Fruit fly (Drosophila melanogaster) whole organism, embryonic: Measurements from ENCODE around the gene GluClalpha.
A peak's percentile ranks its signal among the peaks of the same experiment; 100 is the strongest.

Experiments
- Asciz ChIP-seq: fragments of 200-800 bp; sonication (Bioruptor generic); optimal IDR thresholded peaks from 2 replicates; lab custom pipeline; 2017; ENCODE audit warnings: missing biosample characterization, mild to moderate bottlenecking, missing genetic modification characterization, missing genetic modification reagents
- B-H1 ChIP-seq: fragments of 200-800 bp; sonication (Bioruptor generic); IDR thresholded peaks from 3 replicates; pipeline ENCODE4 v1.3.6; 2022; ENCODE audit warnings: missing biosample characterization, missing genetic modification characterization
- CG10979 ChIP-seq: fragments of 200-800 bp; sonication (Bioruptor generic); optimal IDR thresholded peaks from 2 replicates; lab custom pipeline; 2018; ENCODE audit warnings: missing biosample characterization, mild to moderate bottlenecking, missing genetic modification characterization, moderate library complexity
- CG12071 ChIP-seq: fragments of 200-800 bp; sonication (Bioruptor generic); optimal IDR thresholded peaks from 3 replicates; lab custom pipeline; 2018; ENCODE audit warnings: missing biosample characterization, mild to moderate bottlenecking, missing genetic modification characterization
- CG1233 ChIP-seq: fragments of 200-800 bp; sonication (Bioruptor generic); optimal IDR thresholded peaks from 4 replicates; lab custom pipeline; 2018; ENCODE audit warnings: missing biosample characterization, mild to moderate bottlenecking, missing genetic modification characterization
- CG12391 ChIP-seq: fragments of 200-800 bp; sonication (Bioruptor generic); optimal IDR thresholded peaks from 3 replicates; lab custom pipeline; 2018; ENCODE audit warnings: missing biosample characterization, mild to moderate bottlenecking, missing genetic modification characterization, moderate library complexity
- CG12769 ChIP-seq: fragments of 200-800 bp; sonication (Bioruptor generic); optimal IDR thresholded peaks from 2 replicates; lab custom pipeline; 2019; ENCODE audit warnings: missing biosample characterization, mild to moderate bottlenecking, missing genetic modification characterization, moderate library complexity
- CG15011 ChIP-seq: fragments of 200-800 bp; sonication (Bioruptor generic); optimal IDR thresholded peaks from 3 replicates; lab custom pipeline; 2018; ENCODE audit warnings: missing biosample characterization, mild to moderate bottlenecking, missing genetic modification characterization
- CG16813 ChIP-seq: fragments of 200-800 bp; sonication (Bioruptor generic); IDR thresholded peaks from 3 replicates; pipeline ENCODE4 v1.3.6; 2022; ENCODE audit warnings: missing biosample characterization, missing genetic modification characterization; ENCODE audit not compliant: partially characterized antibody
- CG18764 ChIP-seq: fragments of 200-800 bp; sonication (Bioruptor generic); optimal IDR thresholded peaks from 3 replicates; lab custom pipeline; 2016; ENCODE audit warnings: missing biosample characterization, missing genetic modification characterization
- CG2712 ChIP-seq: fragments of 200-800 bp; optimal IDR thresholded peaks from 3 replicates; lab custom pipeline; 2019; ENCODE audit warnings: missing biosample characterization, mild to moderate bottlenecking, missing genetic modification characterization, moderate library complexity
- CG33213 ChIP-seq: fragments of 200-800 bp; sonication (Bioruptor generic); optimal IDR thresholded peaks from 3 replicates; lab custom pipeline; 2016; ENCODE audit warnings: missing biosample characterization, missing genetic modification characterization
- CG34224 ChIP-seq: fragments of 200-800 bp; sonication (Bioruptor generic); IDR thresholded peaks from 3 replicates; pipeline ENCODE4 v1.3.6; 2022; ENCODE audit warnings: missing biosample characterization, missing genetic modification characterization; ENCODE audit not compliant: partially characterized antibody
- CG6175 ChIP-seq: fragments of 200-800 bp; sonication (Bioruptor generic); IDR thresholded peaks from 3 replicates; pipeline ENCODE4 v1.3.6; 2022; ENCODE audit warnings: missing biosample characterization, missing genetic modification characterization
- CG6791 ChIP-seq: fragments of 200-800 bp; sonication (Bioruptor generic); IDR thresholded peaks from 3 replicates; pipeline ENCODE4 v1.3.6; 2022; ENCODE audit warnings: missing biosample characterization, missing genetic modification characterization; ENCODE audit not compliant: partially characterized antibody
- CG8924 ChIP-seq: fragments of 200-800 bp; optimal IDR thresholded peaks from 3 replicates; lab custom pipeline; 2019; ENCODE audit warnings: missing biosample characterization, mild to moderate bottlenecking, missing genetic modification characterization, moderate library complexity
- CG9876 ChIP-seq: fragments of 200-800 bp; sonication (Bioruptor generic); optimal IDR thresholded peaks from 2 replicates; lab custom pipeline; 2016; ENCODE audit warnings: missing biosample characterization, missing genetic modification characterization
- Deaf1 ChIP-seq: fragments of 200-800 bp; optimal IDR thresholded peaks from 3 replicates; lab custom pipeline; 2019; ENCODE audit warnings: missing biosample characterization, mild to moderate bottlenecking, missing genetic modification characterization, moderate library complexity
- Dll ChIP-seq: fragments of 200-800 bp; sonication (Bioruptor generic); IDR thresholded peaks from 4 replicates; pipeline ENCODE4 v1.3.6; 2022; ENCODE audit warnings: missing biosample characterization, missing genetic modification characterization; ENCODE audit not compliant: partially characterized antibody
- Doc3 ChIP-seq: fragments of 200-800 bp; sonication (Bioruptor generic); IDR thresholded peaks from 3 replicates; pipeline ENCODE4 v1.3.6; 2022; ENCODE audit warnings: missing biosample characterization, missing genetic modification characterization; ENCODE audit not compliant: partially characterized antibody
- GATAe ChIP-seq: fragments of 200-800 bp; sonication (Bioruptor generic); conservative IDR thresholded peaks from 2 replicates; pipeline ENCODE4 v1.3.6; 2022; ENCODE audit warnings: missing biosample characterization, missing genetic modification characterization
- HLH4C ChIP-seq: fragments of 200-800 bp; sonication (Bioruptor generic); IDR thresholded peaks from 3 replicates; pipeline ENCODE4 v1.3.6; 2022; ENCODE audit warnings: missing biosample characterization, missing genetic modification characterization; ENCODE audit not compliant: partially characterized antibody
- Hr78 ChIP-seq, 2 experiments: fragments of 200-800 bp in 1 of 2; fragments of >200 bp in 1 of 2; sonication (Bioruptor generic) in 1 of 2; optimal IDR thresholded peaks; 2 replicates each; lab custom pipeline; 2017 to 2019; ENCODE audit warnings: missing biosample characterization in 2 of 2, missing genetic modification characterization in 2 of 2, mild to moderate bottlenecking in 1 of 2, moderate library complexity in 1 of 2
- Lhr ChIP-seq: fragments of 200-800 bp; sonication (Bioruptor generic); optimal IDR thresholded peaks from 3 replicates; lab custom pipeline; 2017; ENCODE audit warnings: mild to moderate bottlenecking, missing biosample characterization, missing genetic modification reagents, missing genetic modification characterization
- Med ChIP-seq: fragments of 200-800 bp; sonication (Bioruptor generic); peaks from one replicate; lab custom pipeline; 2016; ENCODE audit warnings: missing biosample characterization, missing genetic modification characterization, mild to moderate bottlenecking, inconsistent platforms, moderate library complexity
- Oli ChIP-seq: fragments of 200-800 bp; sonication (Bioruptor generic); optimal IDR thresholded peaks from 2 replicates; lab custom pipeline; 2018; ENCODE audit warnings: missing biosample characterization, mild to moderate bottlenecking, missing genetic modification characterization, moderate library complexity
- Spps ChIP-seq: fragments of 200-800 bp; sonication (Bioruptor generic); optimal IDR thresholded peaks from 2 replicates; lab custom pipeline; 2018; ENCODE audit warnings: missing biosample characterization, mild to moderate bottlenecking, missing genetic modification characterization
- Usf ChIP-seq: fragments of 200-800 bp; sonication (Bioruptor generic); optimal IDR thresholded peaks from 2 replicates; lab custom pipeline; 2017; ENCODE audit warnings: missing genotype, missing biosample characterization, missing genetic modification characterization
- ac ChIP-seq: fragments of 200-800 bp; sonication (Bioruptor generic); optimal IDR thresholded peaks from 3 replicates; lab custom pipeline; 2017; ENCODE audit warnings: missing biosample characterization, mild to moderate bottlenecking, missing genetic modification characterization
- cato ChIP-seq: fragments of 200-800 bp; sonication (Bioruptor generic); optimal IDR thresholded peaks from 2 replicates; lab custom pipeline; 2016; ENCODE audit warnings: missing biosample characterization, missing genetic modification characterization, borderline replicate concordance
- disco-r ChIP-seq: fragments of 200-800 bp; sonication (Bioruptor generic); optimal IDR thresholded peaks from 2 replicates; lab custom pipeline; 2016; ENCODE audit warnings: missing biosample characterization, missing genetic modification characterization
- ewg ChIP-seq: fragments of 200-800 bp; sonication (Bioruptor generic); optimal IDR thresholded peaks from 3 replicates; lab custom pipeline; 2017; ENCODE audit warnings: mild to moderate bottlenecking, missing biosample characterization, missing genetic modification reagents, missing genetic modification characterization
- gsb ChIP-seq: fragments of 200-800 bp; sonication (Bioruptor generic); IDR thresholded peaks from 2 replicates; pipeline ENCODE4 v1.3.6; 2022; ENCODE audit warnings: missing biosample characterization, missing genetic modification characterization
- h ChIP-seq: fragments of >200 bp; optimal IDR thresholded peaks from 2 replicates; lab custom pipeline; 2017
- oc ChIP-seq: fragments of 200-800 bp; sonication (Bioruptor generic); optimal IDR thresholded peaks from 2 replicates; lab custom pipeline; 2018; ENCODE audit warnings: missing biosample characterization, mild to moderate bottlenecking, missing genetic modification characterization, moderate library complexity
- onecut ChIP-seq: fragments of 200-800 bp; sonication (Bioruptor generic); IDR thresholded peaks from 2 replicates; pipeline ENCODE4 v1.3.6; 2022; ENCODE audit warnings: missing biosample characterization, missing genetic modification characterization
- org-1 ChIP-seq: fragments of 200-800 bp; sonication (Bioruptor generic); optimal IDR thresholded peaks from 2 replicates; lab custom pipeline; 2017; ENCODE audit warnings: missing biosample characterization, missing genetic modification characterization
- ranshi ChIP-seq: fragments of 200-800 bp; sonication (Bioruptor generic); IDR thresholded peaks from 2 replicates; pipeline ENCODE4 v1.3.6; 2022; ENCODE audit warnings: missing biosample characterization, missing genetic modification characterization
- ro ChIP-seq: fragments of 200-800 bp; sonication (Bioruptor generic); IDR thresholded peaks from 2 replicates; pipeline ENCODE4 v1.3.6; 2022; ENCODE audit warnings: missing biosample characterization, missing genetic modification characterization
- sima ChIP-seq: fragments of 200-800 bp; sonication (Bioruptor generic); optimal IDR thresholded peaks from 2 replicates; lab custom pipeline; 2016; ENCODE audit warnings: missing biosample characterization, missing genetic modification characterization
- tin ChIP-seq: fragments of 200-800 bp; sonication (Bioruptor generic); optimal IDR thresholded peaks from 3 replicates; lab custom pipeline; 2016; ENCODE audit warnings: missing biosample characterization, missing genetic modification characterization
- toy ChIP-seq: fragments of 200-800 bp; sonication (Bioruptor generic); IDR thresholded peaks from 2 replicates; pipeline ENCODE4 v1.3.6; 2022; ENCODE audit warnings: missing biosample characterization, missing genetic modification characterization
- trem ChIP-seq: fragments of 200-800 bp; optimal IDR thresholded peaks from 3 replicates; lab custom pipeline; 2019; ENCODE audit warnings: missing biosample characterization, mild to moderate bottlenecking, missing genetic modification characterization, moderate library complexity
- twi ChIP-seq: fragments of 200-800 bp; optimal IDR thresholded peaks from 2 replicates; lab custom pipeline; 2019; ENCODE audit warnings: missing biosample characterization, mild to moderate bottlenecking, missing genetic modification characterization, moderate library complexity
- unc-4 ChIP-seq: fragments of 200-800 bp; sonication (Bioruptor generic); IDR thresholded peaks from 2 replicates; pipeline ENCODE4 v1.3.6; 2022; ENCODE audit warnings: missing biosample characterization, missing genetic modification characterization; ENCODE audit not compliant: partially characterized antibody
- vvl ChIP-seq: fragments of 200-800 bp; sonication (Bioruptor generic); IDR thresholded peaks from 2 replicates; pipeline ENCODE4 v1.3.6; 2022; ENCODE audit warnings: missing biosample characterization, missing genetic modification characterization

GluClalpha gene

DNA sequence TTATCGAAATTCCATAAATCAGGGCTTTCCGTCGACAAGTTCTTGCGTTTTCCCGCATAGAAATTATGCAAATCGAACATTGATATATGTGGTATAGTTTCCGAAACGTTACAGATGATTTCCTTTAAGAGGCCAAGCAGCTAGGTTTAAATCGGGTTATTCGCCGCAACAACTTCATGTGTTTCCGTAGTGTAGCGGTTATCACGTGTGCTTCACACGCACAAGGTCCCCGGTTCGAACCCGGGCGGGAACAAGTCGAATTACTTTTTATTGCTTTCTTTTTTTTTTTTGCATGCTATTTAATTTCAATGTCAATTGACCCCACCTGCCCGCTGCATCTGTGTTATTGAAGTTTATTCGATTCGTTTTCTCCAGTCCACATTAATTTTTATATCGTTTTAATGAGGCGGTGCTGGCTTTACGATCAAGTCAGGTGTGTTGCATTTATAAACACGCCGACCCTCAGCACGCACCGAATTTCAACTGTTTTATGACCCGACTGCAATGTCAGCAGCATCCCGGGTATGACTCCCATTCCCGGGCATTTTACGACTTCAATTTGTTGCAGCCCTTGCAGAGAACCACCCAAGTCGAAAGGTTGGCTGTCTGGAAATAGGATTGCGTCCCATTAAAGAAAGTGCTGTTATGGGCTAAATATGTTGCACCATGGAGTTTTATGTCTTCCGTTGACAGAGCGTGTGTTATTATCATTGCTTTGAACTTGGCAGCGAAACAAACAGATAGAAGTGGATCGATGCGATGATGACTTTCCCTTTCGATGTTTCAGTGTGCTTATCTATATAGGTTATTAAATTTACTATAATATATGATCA is 59.6 kb downstream of the GluClalpha start (continued):
- TF ChIP-seq vvl (GFP tag; lab: Robert Waterston, UW) (peak; percentile 24; the same call in 1 of the 2 replicates), twi (tag; lab: Kevin White, UChicago) (peak; percentile 95), CG10979 (no peak), Med (peak; percentile 35), CG2712 (no peak), h (lab: Kevin White, UChicago) (no peak), unc-4 (GFP tag; lab: Robert Waterston, UW) (0 out of 2 replicates have a peak, but pooled peaks have one; percentile 24), CG6791 (GFP tag; lab: Robert Waterston, UW) (peak; percentile 91)

DNA sequence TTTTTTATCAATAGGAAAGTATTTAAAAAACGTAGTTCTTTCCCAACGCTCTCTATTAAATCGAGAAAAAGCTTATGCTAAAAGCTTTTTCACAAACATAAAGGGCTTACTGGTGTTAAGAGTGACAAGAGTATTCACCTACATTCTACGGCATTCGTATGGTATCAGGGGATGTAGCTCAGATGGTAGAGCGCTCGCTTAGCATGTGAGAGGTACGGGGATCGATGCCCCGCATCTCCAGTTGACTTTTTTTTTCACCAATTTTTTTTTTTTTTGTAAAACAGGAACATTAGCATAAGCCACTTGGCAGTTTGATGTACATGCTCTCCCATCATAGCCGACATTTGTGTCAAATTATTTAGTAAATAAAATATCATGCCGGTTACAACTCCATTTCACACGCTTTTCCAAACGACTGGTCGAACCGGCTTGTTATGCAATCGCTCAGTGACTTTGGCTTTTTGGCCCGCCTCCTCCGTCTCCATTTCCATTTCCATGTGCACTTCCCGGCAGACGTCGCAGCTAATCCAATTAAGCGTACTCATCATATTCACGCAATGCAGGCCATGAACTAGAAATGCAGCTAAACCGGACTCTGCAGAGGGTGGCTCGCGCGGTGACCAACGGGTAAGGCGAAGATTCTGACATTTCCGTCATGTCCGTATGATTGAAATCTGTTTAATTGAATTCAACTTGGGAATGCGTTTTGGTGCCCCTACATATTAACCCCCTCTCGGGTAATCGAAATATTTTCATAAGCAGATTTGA is 60.5 kb downstream of the GluClalpha start:
- TF ChIP-seq Spps = no peak
- peak; percentile 38; the same call in 1 of the 3 replicates for TF ChIP-seq Doc3 (GFP tag; lab: Robert Waterston, UW)
- no peak for TF ChIP-seq toy (GFP tag; lab: Robert Waterston, UW)
- TF ChIP-seq sima (GFP tag; lab: Kevin White, UChicago) = no peak
- TF ChIP-seq Oli (tag; lab: Kevin White, UChicago) = no peak
- no peak for TF ChIP-seq disco-r (GFP tag; lab: Kevin White, UChicago)
- no peak for TF ChIP-seq CG18764 (GFP tag; lab: Kevin White, UChicago)
- TF ChIP-seq Hr78 (GFP tag; optimal IDR thresholded peaks at IDR 0.05; lab: Kevin White, UChicago) = no peak
- TF ChIP-seq Asciz (GFP tag; lab: Kevin White, UChicago) = no peak
- no peak for TF ChIP-seq CG12391 (tag; lab: Kevin White, UChicago)
- no peak for TF ChIP-seq onecut
- peak; percentile 70 for TF ChIP-seq CG34224
- TF ChIP-seq ro (GFP tag; lab: Robert Waterston, UW) = no peak
- TF ChIP-seq cato = no peak
- TF ChIP-seq CG8924 (tag; lab: Kevin White, UChicago) = no peak
- TF ChIP-seq CG12071 (GFP tag; lab: Kevin White, UChicago) = no peak
- TF ChIP-seq CG12769 (tag; lab: Kevin White, UChicago) = no peak
- no peak for TF ChIP-seq Lhr (GFP tag; lab: Kevin White, UChicago)
- no peak for TF ChIP-seq Usf (GFP tag; lab: Kevin White, UChicago)
- no peak for TF ChIP-seq org-1 (GFP tag; lab: Kevin White, UChicago)
- no peak for TF ChIP-seq tin (GFP tag; lab: Kevin White, UChicago)
- no peak for TF ChIP-seq CG6175 (GFP tag; lab: Robert Waterston, UW)
- TF ChIP-seq CG16813 (GFP tag; lab: Robert Waterston, UW) = peak; percentile 90
- TF ChIP-seq ac (GFP tag; lab: Kevin White, UChicago) = no peak
- TF ChIP-seq oc (tag; lab: Kevin White, UChicago) = peak; percentile 45
- TF ChIP-seq B-H1 = no peak
- no peak for TF ChIP-seq CG9876 (GFP tag; lab: Kevin White, UChicago)
- TF ChIP-seq trem (tag; lab: Kevin White, UChicago) = no peak
- peak; percentile 86 for TF ChIP-seq HLH4C (GFP tag; lab: Robert Waterston, UW)
- TF ChIP-seq gsb = no peak
- no peak for TF ChIP-seq GATAe (GFP tag; lab: Robert Waterston, UW)
- TF ChIP-seq Deaf1 (tag; lab: Kevin White, UChicago) = no peak
- no peak for TF ChIP-seq ewg (GFP tag; lab: Kevin White, UChicago)
- TF ChIP-seq CG33213 (GFP tag; lab: Kevin White, UChicago) = no peak
- no peak for TF ChIP-seq ranshi (GFP tag; lab: Robert Waterston, UW)
- TF ChIP-seq CG15011 (GFP tag; lab: Kevin White, UChicago) = no peak
- TF ChIP-seq Dll (GFP tag; lab: Robert Waterston, UW) = peak; percentile 64; the same call in 3 of the 4 replicates
- TF ChIP-seq CG1233 (GFP tag; lab: Kevin White, UChicago) = no peak
